Worm (Caenorhabditis elegans) whole organism, mixed stage, embryonic: ENCODE results near the gene ccd-5.

Experiments
- ceh-83 ChIP-seq: fragments of 200-800 bp; sonication (Bioruptor generic); optimal IDR thresholded peaks from 2 replicates; lab custom pipeline; 2018; ENCODE audit warnings: mild to moderate bottlenecking, missing genetic modification characterization, missing compliant biosample characterization
- cnd-1 ChIP-seq: fragments of 200-800 bp; sonication (Bioruptor generic); optimal IDR thresholded peaks from 2 replicates; lab custom pipeline; 2018; ENCODE audit warnings: mild to moderate bottlenecking, missing genetic modification characterization, missing compliant biosample characterization
- elt-1 ChIP-seq: sonication (generic microtip); optimal IDR thresholded peaks from 2 replicates; lab custom pipeline; 2017; ENCODE audit warnings: missing genetic modification characterization, mild to moderate bottlenecking, missing compliant biosample characterization, antibody characterized with exemption, moderate library complexity, borderline replicate concordance; ENCODE audit not compliant: insufficient read depth
- lin-13 ChIP-seq: fragments of 150-350 bp; optimal IDR thresholded peaks from 2 replicates; lab custom pipeline; 2014; ENCODE audit warnings: missing biosample characterization, missing genetic modification characterization
- lsy-2 ChIP-seq: fragments of 150-350 bp; optimal IDR thresholded peaks from 2 replicates; lab custom pipeline; 2014; ENCODE audit warnings: missing biosample characterization, missing genetic modification characterization
- nhr-237 ChIP-seq: fragments of 150-350 bp; optimal IDR thresholded peaks from 2 replicates; lab custom pipeline; 2014; ENCODE audit warnings: missing biosample characterization, missing genetic modification characterization
- pha-4 ChIP-seq: fragments of 150-350 bp; optimal IDR thresholded peaks from 2 replicates; lab custom pipeline; 2018; ENCODE audit warnings: missing biosample characterization, missing genetic modification reagents, missing genetic modification characterization
- unc-62 ChIP-seq: fragments of 150-350 bp; optimal IDR thresholded peaks from 2 replicates; lab custom pipeline; 2014; ENCODE audit warnings: missing biosample characterization, missing genetic modification reagents, missing genetic modification characterization
- ztf-11 ChIP-seq: fragments of 150-350 bp; optimal IDR thresholded peaks from 2 replicates; lab custom pipeline; 2014; ENCODE audit warnings: missing biosample characterization, missing genetic modification characterization

DNA sequence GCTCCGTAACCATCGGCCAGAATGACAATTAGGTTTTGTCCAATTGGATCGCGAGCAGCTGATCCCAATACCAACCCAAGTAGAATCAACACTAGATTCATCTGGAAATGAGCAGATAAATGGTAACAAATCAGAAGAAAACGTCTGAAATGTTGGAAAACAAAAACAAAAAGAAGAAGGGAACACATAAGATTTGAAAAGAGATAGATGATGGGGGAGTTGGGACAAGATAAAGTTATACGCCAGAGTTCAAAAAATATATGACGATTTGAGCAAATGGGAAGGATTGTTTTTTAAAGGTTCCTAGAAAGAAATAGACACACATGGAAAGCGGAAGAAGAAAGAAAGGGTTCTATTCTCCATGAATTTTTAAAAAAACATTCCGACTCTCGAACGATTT lies 43.2 kb upstream of the ccd-5 start, which contains the start of gene T03G6.3:
- TF ChIP-seq nhr-237 (no peak), cnd-1 (tag; lab: Kevin White, UChicago) (no peak), unc-62 (GFP tag; lab: Kevin White, UChicago) (no peak), pha-4 (tag; lab: Kevin White, UChicago) (no peak), lin-13 (tag; lab: Kevin White, UChicago) (no peak), elt-1 (tag; lab: Kevin White, UChicago) (no peak), ceh-83 (no peak), lsy-2 (tag; lab: Kevin White, UChicago) (no peak), ztf-11 (no peak)
